Fruit fly (Drosophila melanogaster) whole organism, embryonic: Measurements from ENCODE around the gene CG4020.

ENCODE experiments used
- Aef1 ChIP-seq: fragments of 200-800 bp; sonication (Bioruptor generic); IDR thresholded peaks from 3 replicates; pipeline ENCODE4 v1.3.6; 2022; ENCODE audit warnings: missing biosample characterization, missing genetic modification characterization
- CG10147 ChIP-seq: fragments of 200-800 bp; sonication (Bioruptor generic); optimal IDR thresholded peaks from 2 replicates; lab custom pipeline; 2019; ENCODE audit warnings: missing biosample characterization, mild to moderate bottlenecking, missing genetic modification characterization, moderate library complexity
- CG10543 ChIP-seq: fragments of 200-800 bp; sonication (Bioruptor generic); optimal IDR thresholded peaks from 3 replicates; lab custom pipeline; 2017; ENCODE audit warnings: missing biosample characterization, mild to moderate bottlenecking, missing genetic modification characterization, moderate library complexity
- CG10565 ChIP-seq: fragments of 200-800 bp; sonication (Bioruptor generic); optimal IDR thresholded peaks from 3 replicates; lab custom pipeline; 2016; ENCODE audit warnings: missing biosample characterization, mild to moderate bottlenecking, missing genetic modification characterization
- CG12071 ChIP-seq: fragments of 200-800 bp; sonication (Bioruptor generic); optimal IDR thresholded peaks from 3 replicates; lab custom pipeline; 2018; ENCODE audit warnings: missing biosample characterization, mild to moderate bottlenecking, missing genetic modification characterization
- CG12155 ChIP-seq: fragments of 200-800 bp; sonication (Bioruptor generic); optimal IDR thresholded peaks from 3 replicates; lab custom pipeline; 2016; ENCODE audit warnings: missing biosample characterization, missing genetic modification characterization
- CG13287 ChIP-seq: fragments of 200-800 bp; sonication (Bioruptor generic); IDR thresholded peaks from 2 replicates; pipeline ENCODE4 v1.3.6; 2022; ENCODE audit warnings: missing biosample characterization, missing genetic modification characterization; ENCODE audit not compliant: partially characterized antibody
- CG13424 ChIP-seq: fragments of 200-800 bp; sonication (Bioruptor generic); optimal IDR thresholded peaks from 2 replicates; lab custom pipeline; 2019; ENCODE audit warnings: missing biosample characterization, mild to moderate bottlenecking, missing genetic modification characterization, moderate library complexity
- CG14050 ChIP-seq: fragments of 200-800 bp; sonication (Bioruptor generic); IDR thresholded peaks from 3 replicates; pipeline ENCODE4 v1.3.6; 2022; ENCODE audit warnings: missing biosample characterization, missing genetic modification characterization
- CG14441 ChIP-seq: fragments of 200-800 bp; sonication (Bioruptor generic); IDR thresholded peaks from 2 replicates; pipeline ENCODE4 v1.3.6; 2022; ENCODE audit warnings: missing biosample characterization, missing genetic modification characterization
- CG17385 ChIP-seq: fragments of 200-800 bp; sonication (Bioruptor generic); optimal IDR thresholded peaks from 3 replicates; lab custom pipeline; 2018; ENCODE audit warnings: missing biosample characterization, mild to moderate bottlenecking, missing genetic modification characterization
- CG34224 ChIP-seq: fragments of 200-800 bp; sonication (Bioruptor generic); IDR thresholded peaks from 3 replicates; pipeline ENCODE4 v1.3.6; 2022; ENCODE audit warnings: missing biosample characterization, missing genetic modification characterization; ENCODE audit not compliant: partially characterized antibody
- CG3847 ChIP-seq: fragments of 200-800 bp; sonication (Bioruptor generic); IDR thresholded peaks from 2 replicates; pipeline ENCODE4 v1.3.6; 2022; ENCODE audit warnings: missing biosample characterization, missing genetic modification characterization
- CG4328 ChIP-seq: fragments of 200-800 bp; sonication (Bioruptor generic); optimal IDR thresholded peaks from 3 replicates; lab custom pipeline; 2017; ENCODE audit warnings: missing biosample characterization, missing genetic modification reagents, missing genetic modification characterization
- CG4404 ChIP-seq: fragments of 200-800 bp; sonication (Bioruptor generic); IDR thresholded peaks from 2 replicates; pipeline ENCODE4 v1.3.6; 2022; ENCODE audit warnings: missing biosample characterization, missing genetic modification characterization
- CG6175 ChIP-seq: fragments of 200-800 bp; sonication (Bioruptor generic); IDR thresholded peaks from 3 replicates; pipeline ENCODE4 v1.3.6; 2022; ENCODE audit warnings: missing biosample characterization, missing genetic modification characterization
- CG6791 ChIP-seq: fragments of 200-800 bp; sonication (Bioruptor generic); IDR thresholded peaks from 3 replicates; pipeline ENCODE4 v1.3.6; 2022; ENCODE audit warnings: missing biosample characterization, missing genetic modification characterization; ENCODE audit not compliant: partially characterized antibody
- CG7839 ChIP-seq: fragments of 200-800 bp; sonication (Bioruptor generic); optimal IDR thresholded peaks from 3 replicates; lab custom pipeline; 2018; ENCODE audit warnings: missing biosample characterization, mild to moderate bottlenecking, missing genetic modification characterization, moderate library complexity
- CG7987 ChIP-seq: fragments of 200-800 bp; sonication (Bioruptor generic); optimal IDR thresholded peaks from 2 replicates; lab custom pipeline; 2018; ENCODE audit warnings: missing biosample characterization, mild to moderate bottlenecking, missing genetic modification characterization, moderate library complexity
- CG8290 ChIP-seq, 3 experiments: fragments of 200-800 bp; sonication (Bioruptor generic); optimal IDR thresholded peaks; 2 replicates each; lab custom pipeline; 2016 to 2019; ENCODE audit warnings: missing biosample characterization in 3 of 3, missing genetic modification characterization in 3 of 3, mild to moderate bottlenecking in 2 of 3, moderate library complexity in 1 of 3
- CG8388 ChIP-seq: fragments of 200-800 bp; sonication (Bioruptor generic); optimal IDR thresholded peaks from 2 replicates; lab custom pipeline; 2019; ENCODE audit warnings: missing biosample characterization, mild to moderate bottlenecking, missing genetic modification characterization, moderate library complexity
- CrebB ChIP-seq: fragments of 200-800 bp; sonication (Bioruptor generic); optimal IDR thresholded peaks from 3 replicates; lab custom pipeline; 2018; ENCODE audit warnings: missing biosample characterization, mild to moderate bottlenecking, missing genetic modification characterization
- D ChIP-seq, 2 experiments: fragments of 200-800 bp in 1 of 2; fragments of >200 bp in 1 of 2; sonication (Bioruptor generic) in 1 of 2; optimal IDR thresholded peaks; 2 replicates in 1 of 2; 3 replicates in 1 of 2; lab custom pipeline; 2017; ENCODE audit warnings: mild to moderate bottlenecking in 1 of 2, missing biosample characterization in 1 of 2, missing genetic modification characterization in 1 of 2, missing genetic modification reagents in 1 of 2
- Doc3 ChIP-seq: fragments of 200-800 bp; sonication (Bioruptor generic); IDR thresholded peaks from 3 replicates; pipeline ENCODE4 v1.3.6; 2022; ENCODE audit warnings: missing biosample characterization, missing genetic modification characterization; ENCODE audit not compliant: partially characterized antibody
- Dref ChIP-seq: fragments of 200-800 bp; sonication (Bioruptor generic); IDR thresholded peaks from 2 replicates; pipeline ENCODE4 v1.3.6; 2022; ENCODE audit warnings: missing biosample characterization, missing genetic modification characterization
- H15 ChIP-seq: fragments of 200-800 bp; sonication (Bioruptor generic); IDR thresholded peaks from 3 replicates; pipeline ENCODE4 v1.3.6; 2022; ENCODE audit warnings: missing biosample characterization, missing genetic modification characterization
- HLH3B ChIP-seq: fragments of 200-800 bp; sonication (Bioruptor generic); IDR thresholded peaks from 2 replicates; pipeline ENCODE4 v1.3.6; 2022; ENCODE audit warnings: missing biosample characterization, missing genetic modification characterization
- Hsf ChIP-seq: fragments of 200-800 bp; sonication (Bioruptor generic); optimal IDR thresholded peaks from 3 replicates; lab custom pipeline; 2016; ENCODE audit warnings: missing biosample characterization, missing genetic modification characterization
- MTF-1 ChIP-seq: fragments of 200-800 bp; sonication (Bioruptor generic); optimal IDR thresholded peaks from 2 replicates; lab custom pipeline; 2018; ENCODE audit warnings: missing biosample characterization, mild to moderate bottlenecking, missing genetic modification characterization, borderline replicate concordance
- Sry-δ ChIP-seq: fragments of 200-800 bp; sonication (Bioruptor generic); optimal IDR thresholded peaks from 2 replicates; lab custom pipeline; 2016; ENCODE audit warnings: missing biosample characterization, missing genetic modification characterization
- Stat92E ChIP-seq, 3 experiments: fragments of >200 bp in 2 of 3; fragments of 200-800 bp in 1 of 3; sonication (Bioruptor generic) in 1 of 3; optimal IDR thresholded peaks; 2 replicates each; lab custom pipeline; 2017 to 2019; ENCODE audit warnings: missing biosample characterization in 3 of 3, missing genetic modification characterization in 3 of 3, mild to moderate bottlenecking in 1 of 3, moderate library complexity in 1 of 3
- Xbp1 ChIP-seq: fragments of 200-800 bp; sonication (Bioruptor generic); optimal IDR thresholded peaks from 3 replicates; lab custom pipeline; 2016; ENCODE audit warnings: missing biosample characterization, mild to moderate bottlenecking, missing genetic modification characterization
- ase ChIP-seq: fragments of 200-800 bp; sonication (Bioruptor generic); IDR thresholded peaks from 3 replicates; pipeline ENCODE4 v1.3.6; 2022; ENCODE audit warnings: missing biosample characterization, missing genetic modification characterization
- dan ChIP-seq: fragments of 200-800 bp; sonication (Bioruptor generic); IDR thresholded peaks from 2 replicates; pipeline ENCODE4 v1.3.6; 2022; ENCODE audit warnings: missing biosample characterization, missing genetic modification characterization
- disco-r ChIP-seq: fragments of 200-800 bp; sonication (Bioruptor generic); optimal IDR thresholded peaks from 2 replicates; lab custom pipeline; 2016; ENCODE audit warnings: missing biosample characterization, missing genetic modification characterization
- dmrt99B ChIP-seq: fragments of 200-800 bp; sonication (Bioruptor generic); optimal IDR thresholded peaks from 2 replicates; lab custom pipeline; 2018; ENCODE audit warnings: missing biosample characterization, mild to moderate bottlenecking, missing genetic modification characterization, moderate library complexity
- dysf ChIP-seq: fragments of 200-800 bp; sonication (Bioruptor generic); IDR thresholded peaks from 3 replicates; pipeline ENCODE4 v1.3.6; 2022; ENCODE audit warnings: missing biosample characterization, missing genetic modification characterization
- ewg ChIP-seq: fragments of 200-800 bp; sonication (Bioruptor generic); optimal IDR thresholded peaks from 3 replicates; lab custom pipeline; 2017; ENCODE audit warnings: mild to moderate bottlenecking, missing biosample characterization, missing genetic modification reagents, missing genetic modification characterization
- fru ChIP-seq: fragments of >200 bp; optimal IDR thresholded peaks from 2 replicates; lab custom pipeline; 2017
- gsb-n ChIP-seq: fragments of 200-800 bp; sonication (Bioruptor generic); optimal IDR thresholded peaks from 3 replicates; lab custom pipeline; 2018; ENCODE audit warnings: missing biosample characterization, mild to moderate bottlenecking, missing genetic modification characterization
- ham ChIP-seq: fragments of 200-800 bp; sonication (Bioruptor generic); IDR thresholded peaks from 2 replicates; pipeline ENCODE4 v1.3.6; 2022; ENCODE audit warnings: missing biosample characterization, missing genetic modification characterization
- insv ChIP-seq, 2 experiments: fragments of 200-800 bp; sonication (Bioruptor generic); optimal IDR thresholded peaks; 3 replicates each; lab custom pipeline; 2016 to 2018; ENCODE audit warnings: missing biosample characterization in 2 of 2, missing genetic modification characterization in 2 of 2
- klu ChIP-seq: fragments of 200-800 bp; sonication (Bioruptor generic); IDR thresholded peaks from 2 replicates; pipeline ENCODE4 v1.3.6; 2022; ENCODE audit warnings: missing biosample characterization, missing genetic modification characterization
- mld ChIP-seq: fragments of 200-800 bp; sonication (Bioruptor generic); IDR thresholded peaks from 3 replicates; pipeline ENCODE4 v1.3.6; 2022; ENCODE audit warnings: missing biosample characterization, missing genetic modification characterization; ENCODE audit not compliant: partially characterized antibody
- onecut ChIP-seq: fragments of 200-800 bp; sonication (Bioruptor generic); IDR thresholded peaks from 2 replicates; pipeline ENCODE4 v1.3.6; 2022; ENCODE audit warnings: missing biosample characterization, missing genetic modification characterization
- seq ChIP-seq: fragments of 200-800 bp; sonication (Bioruptor generic); IDR thresholded peaks from 2 replicates; pipeline ENCODE4 v1.3.6; 2022; ENCODE audit warnings: missing biosample characterization, missing genetic modification characterization
- trem ChIP-seq: fragments of 200-800 bp; optimal IDR thresholded peaks from 3 replicates; lab custom pipeline; 2019; ENCODE audit warnings: missing biosample characterization, mild to moderate bottlenecking, missing genetic modification characterization, moderate library complexity
- ttk ChIP-seq: fragments of 200-800 bp; sonication (Bioruptor generic); IDR thresholded peaks from 2 replicates; pipeline ENCODE4 v2.1.2; 2022; ENCODE audit warnings: missing biosample characterization, missing genetic modification characterization
- tx ChIP-seq: fragments of 200-800 bp; sonication (Bioruptor generic); optimal IDR thresholded peaks from 2 replicates; lab custom pipeline; 2016; ENCODE audit warnings: missing biosample characterization, missing genetic modification characterization
- vnd ChIP-seq: fragments of 200-800 bp; sonication (Bioruptor generic); IDR thresholded peaks from 3 replicates; pipeline ENCODE4 v1.3.6; 2022; ENCODE audit warnings: missing biosample characterization, missing genetic modification characterization; ENCODE audit not compliant: partially characterized antibody

The CG4020 gene

dm6 chrX:5941824-5942223 is 36.3 kb downstream of the CG4020 start (continued):
- TF ChIP-seq CG6791 (GFP tag; lab: Robert Waterston, UW) (peak; percentile 71; the same call in 2 of the 3 replicates), Xbp1 (GFP tag; lab: Kevin White, UChicago) (no peak), mld (no peak), CG7839 (tag; lab: Kevin White, UChicago) (no peak), Hsf (GFP tag; lab: Kevin White, UChicago) (no peak), ttk (no peak), dmrt99B (no peak), Stat92E (GFP tag; optimal IDR thresholded peaks at IDR 0.05; lab: Kevin White, UChicago) (no peak), HLH3B (GFP tag; lab: Robert Waterston, UW) (no peak), disco-r (GFP tag; lab: Kevin White, UChicago) (no peak), CG10565 (GFP tag; lab: Kevin White, UChicago) (no peak), CG34224 (peak; percentile 65), seq (GFP tag; lab: Robert Waterston, UW) (no peak), CG13287 (GFP tag; lab: Robert Waterston, UW) (peak; percentile 75), CG10147 (GFP tag; lab: Kevin White, UChicago) (no peak), klu (GFP tag; lab: Robert Waterston, UW) (no peak), dysf (GFP tag; lab: Robert Waterston, UW) (no peak), CrebB (tag; lab: Kevin White, UChicago) (no peak), onecut (no peak), CG12071 (GFP tag; lab: Kevin White, UChicago) (no peak), CG17385 (GFP tag; lab: Kevin White, UChicago) (no peak), Dref (GFP tag; lab: Robert Waterston, UW) (peak; percentile 75), Doc3 (peak; percentile 56), MTF-1 (no peak), insv (GFP tag; optimal IDR thresholded peaks at IDR 0.05; lab: Kevin White, UChicago) (no peak), H15 (GFP tag; lab: Robert Waterston, UW) (no peak), CG12155 (GFP tag; lab: Kevin White, UChicago) (no peak), tx (GFP tag; lab: Kevin White, UChicago) (no peak), ham (GFP tag; lab: Robert Waterston, UW) (no peak), Sry-δ (peak; percentile 54), CG10543 (GFP tag; lab: Kevin White, UChicago) (no peak), gsb-n (tag; lab: Kevin White, UChicago) (no peak), CG14441 (GFP tag; lab: Robert Waterston, UW) (no peak), CG8388 (GFP tag; lab: Kevin White, UChicago) (no peak), Aef1 (no peak), CG13424 (tag; lab: Kevin White, UChicago) (no peak), ewg (GFP tag; lab: Kevin White, UChicago) (no peak), CG7987 (GFP tag; lab: Kevin White, UChicago) (no peak), CG3847 (GFP tag; lab: Robert Waterston, UW) (no peak), dan (GFP tag; lab: Robert Waterston, UW) (no peak), vnd (GFP tag; lab: Robert Waterston, UW) (peak; percentile 41; the same call in 2 of the 3 replicates), CG14050 (no peak), CG6175 (GFP tag; lab: Robert Waterston, UW) (no peak), CG4404 (GFP tag; lab: Robert Waterston, UW) (no peak), trem (no peak), D (optimal IDR thresholded peaks at IDR 0.05; lab: Kevin White, UChicago) (no peak), D (GFP tag; optimal IDR thresholded peaks at IDR 0.05; lab: Kevin White, UChicago) (no peak), CG8290 (GFP tag; optimal IDR thresholded peaks at IDR 0.05; lab: Kevin White, UChicago) (no peak), CG8290 (tag; optimal IDR thresholded peaks at IDR 0.05; lab: Kevin White, UChicago) (no peak), ase (GFP tag; lab: Robert Waterston, UW) (no peak), CG4328 (GFP tag; lab: Kevin White, UChicago) (no peak), fru (lab: Kevin White, UChicago) (no peak)
